Worm (Caenorhabditis elegans): ENCODE data around the gene F58B4.6.

Gene F58B4.6

ce11 chrV:10953471-10954155, 28.8 kb downstream of the F58B4.6 start:
- no peak for TF ChIP-seq ceh-79 (tag; optimal IDR thresholded peaks at IDR 0.05)
- TF ChIP-seq athp-1 (tag; optimal IDR thresholded peaks at IDR 0.05): peak; percentile 40
- TF ChIP-seq hlh-26 (GFP tag; conservative IDR thresholded peaks at IDR 0.05): no peak
- TF ChIP-seq Y56A3A.18 (GFP tag; IDR thresholded peaks at IDR 0.05): peak; percentile 75; the same call in 1 of the 2 replicates
- TF ChIP-seq K11D2.4 (GFP tag; IDR thresholded peaks at IDR 0.05): peak; percentile 47
- peak; percentile 74 for TF ChIP-seq Y53G8AR.9 (GFP tag; conservative IDR thresholded peaks at IDR 0.05)
- 0 out of 2 replicates have a peak, but pooled peaks have one; percentile 10 for TF ChIP-seq mcd-1 (GFP tag; IDR thresholded peaks at IDR 0.05)
- peak; percentile 70 for TF ChIP-seq ekl-4 (GFP tag; IDR thresholded peaks at IDR 0.05)
- TF ChIP-seq cebp-2 (GFP tag; IDR thresholded peaks at IDR 0.05): no peak
- TF ChIP-seq hrde-1 (tag; optimal IDR thresholded peaks at IDR 0.05; ENCODE audit: borderline replicate concordance): no peak
- TF ChIP-seq hsf-1 (GFP tag; IDR thresholded peaks at IDR 0.05): no peak
- 0 out of 2 replicates have a peak, but pooled peaks have one; percentile 54 for TF ChIP-seq nfyb-1 (GFP tag; IDR thresholded peaks at IDR 0.05)
- no peak for TF ChIP-seq snpc-1.3 (tag; optimal IDR thresholded peaks at IDR 0.05; ENCODE audit: insufficient read depth)
- no peak for TF ChIP-seq ceh-100 (GFP tag; IDR thresholded peaks at IDR 0.05)
- no peak for TF ChIP-seq ztf-18 (tag; optimal IDR thresholded peaks at IDR 0.05)
- TF ChIP-seq lsy-27 (tag; optimal IDR thresholded peaks at IDR 0.05; ENCODE audit: borderline replicate concordance, insufficient read depth): no peak
- TF ChIP-seq bed-1 (GFP tag; IDR thresholded peaks at IDR 0.05): 0 out of 2 replicates have a peak, but pooled peaks have one; percentile 18
- TF ChIP-seq lin-35 (GFP tag; optimal IDR thresholded peaks at IDR 0.05): peak in 1 of 3 experiments; percentile 65
- TF ChIP-seq ztf-26 (tag; optimal IDR thresholded peaks at IDR 0.05): peak; percentile 53
- peak; percentile 55 for TF ChIP-seq lin-40 (tag; optimal IDR thresholded peaks at IDR 0.05)
- no peak for TF ChIP-seq Y53F4B.3 (GFP tag; IDR thresholded peaks at IDR 0.05)
- TF ChIP-seq madf-3 (GFP tag; IDR thresholded peaks at IDR 0.05): peak; percentile 56; the same call in 1 of the 2 replicates
- TF ChIP-seq let-526 (GFP tag; IDR thresholded peaks at IDR 0.05): 0 out of 2 replicates have a peak, but pooled peaks have one; percentile 19
- peak; percentile 91 for TF ChIP-seq repo-1 (tag; optimal IDR thresholded peaks at IDR 0.05)
- TF ChIP-seq sdz-38 (tag; optimal IDR thresholded peaks at IDR 0.05): no peak
- peak; percentile 79 for TF ChIP-seq ama-1 (optimal IDR thresholded peaks at IDR 0.05)
- peak in 1 of 2 experiments; percentile 33 for TF ChIP-seq ama-1 (GFP tag; optimal IDR thresholded peaks at IDR 0.05)
- peak; percentile 43 for TF ChIP-seq gei-17 (GFP tag; optimal IDR thresholded peaks at IDR 0.05)
- peak; percentile 30 for TF ChIP-seq nhr-90 (tag; optimal IDR thresholded peaks at IDR 0.05)
- TF ChIP-seq somi-1 (GFP tag; optimal IDR thresholded peaks at IDR 0.05): peak; percentile 76
- peak in 1 of 2 experiments; percentile 7 for TF ChIP-seq let-607 (tag; optimal IDR thresholded peaks at IDR 0.05)
- TF ChIP-seq cebp-1 (GFP tag; IDR thresholded peaks at IDR 0.05): no peak
- peak; percentile 78 for TF ChIP-seq cebp-1 (tag; optimal IDR thresholded peaks at IDR 0.05)
- no peak for TF ChIP-seq hmg-20 (GFP tag; IDR thresholded peaks at IDR 0.05)
- no peak for TF ChIP-seq zfh-2 (GFP tag; conservative IDR thresholded peaks at IDR 0.05)
- peak; percentile 21 for TF ChIP-seq F52B5.7 (tag; optimal IDR thresholded peaks at IDR 0.05)
- no peak for TF ChIP-seq F10E7.11 (tag; optimal IDR thresholded peaks at IDR 0.05)
- peak; percentile 28; the same call in 1 of the 2 replicates for TF ChIP-seq madf-6 (GFP tag; IDR thresholded peaks at IDR 0.05)
- TF ChIP-seq dox-1 (GFP tag; IDR thresholded peaks at IDR 0.05): peak; percentile 45; the same call in 1 of the 2 replicates
- no peak for TF ChIP-seq mxl-1 (tag; optimal IDR thresholded peaks at IDR 0.05)
- TF ChIP-seq B0336.3 (GFP tag; IDR thresholded peaks at IDR 0.05): peak; percentile 82

All from whole organism, young adult.